Worm (Caenorhabditis elegans): ENCODE data around the gene srz-9.
"Not testable (repeated sequence)": the region's sequence is repeated elsewhere in the genome, so short reads cannot be mapped to it uniquely, and the experiment has no call there.

DNA sequence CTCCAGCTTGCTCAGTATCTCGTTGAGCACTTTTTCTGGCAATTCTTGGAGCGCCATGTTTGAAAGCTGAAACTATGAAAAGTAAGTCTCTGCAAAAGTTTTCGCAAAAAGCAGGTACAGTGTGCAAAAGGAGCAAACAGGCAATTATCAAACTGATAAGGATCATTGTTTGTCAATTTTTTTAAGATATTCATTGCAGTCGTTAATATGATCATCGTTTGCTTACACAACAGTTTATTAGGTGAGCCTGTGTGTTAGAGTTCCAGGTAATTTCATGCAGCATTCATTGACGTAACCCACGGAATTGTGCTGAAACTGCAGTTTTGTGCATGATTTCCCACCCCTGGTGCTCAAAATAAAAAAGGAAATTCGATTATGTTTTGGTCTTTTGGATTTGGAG is 3.0 kb downstream of the srz-9 start, which contains the start of gene fbxa-151:
- TF ChIP-seq nfya-1 (tag; optimal IDR thresholded peaks at IDR 0.05; ENCODE audit: insufficient read depth); elt-1 (tag; optimal IDR thresholded peaks at IDR 0.05); egl-27 (tag; optimal IDR thresholded peaks at IDR 0.05); ama-1 (optimal IDR thresholded peaks at IDR 0.05): not testable (repeated sequence)
